Worm (Caenorhabditis elegans) whole organism, L4 larva: Measurements from ENCODE around the gene eppl-1.

ENCODE experiments used
- F26F4.8 ChIP-seq: fragments of 200-800 bp; sonication (Bioruptor generic); conservative IDR thresholded peaks from 2 replicates; pipeline ENCODE4 v1.3.6; 2022; ENCODE audit warnings: missing genetic modification characterization, missing compliant biosample characterization
- F49E8.2 ChIP-seq: sonication (generic microtip); optimal IDR thresholded peaks from 2 replicates; lab custom pipeline; 2016; ENCODE audit warnings: missing compliant biosample characterization, mild to moderate bottlenecking, missing genetic modification characterization, borderline replicate concordance
- Y48G9A.11 ChIP-seq: fragments of 200-800 bp; sonication (Bioruptor generic); IDR thresholded peaks from 2 replicates; pipeline ENCODE4 v1.3.6; 2022; ENCODE audit warnings: missing genetic modification reagents, missing genetic modification characterization, missing compliant biosample characterization
- ZK546.5 ChIP-seq, 2 experiments: sonication (generic microtip); optimal IDR thresholded peaks; 2 replicates each; lab custom pipeline; 2017; ENCODE audit warnings: missing biosample characterization in 2 of 2, missing genetic modification characterization in 2 of 2
- aha-1 ChIP-seq: fragments of 150-350 bp; peaks from one replicate; lab custom pipeline; 2014; ENCODE audit warnings: missing biosample characterization, missing genetic modification characterization
- ama-1 ChIP-seq: fragments of 150-350 bp; optimal IDR thresholded peaks from 2 replicates; lab custom pipeline; 2014; ENCODE audit warnings: inconsistent platforms, mixed read lengths
- ceh-28 ChIP-seq: fragments of 150-350 bp; optimal IDR thresholded peaks from 2 replicates; lab custom pipeline; 2014; ENCODE audit warnings: missing biosample characterization, missing genetic modification reagents, missing genetic modification characterization
- ceh-32 ChIP-seq: sonication (generic microtip); optimal IDR thresholded peaks from 2 replicates; lab custom pipeline; 2016; ENCODE audit warnings: mild to moderate bottlenecking, missing genetic modification characterization, missing compliant biosample characterization; ENCODE audit not compliant: poor library complexity
- ceh-82 ChIP-seq: sonication (generic microtip); optimal IDR thresholded peaks from 2 replicates; lab custom pipeline; 2017; ENCODE audit warnings: missing biosample characterization, missing genetic modification characterization
- cey-2 ChIP-seq: sonication (generic microtip); optimal IDR thresholded peaks from 3 replicates; lab custom pipeline; 2017; ENCODE audit warnings: missing genetic modification characterization, mild to moderate bottlenecking, missing compliant biosample characterization, antibody characterized with exemption, borderline replicate concordance; ENCODE audit not compliant: insufficient read depth
- ctbp-1 ChIP-seq: fragments of 200-800 bp; sonication (Bioruptor generic); IDR thresholded peaks from 2 replicates; pipeline ENCODE4 v1.3.6; 2022; ENCODE audit warnings: missing genetic modification reagents, missing genetic modification characterization, missing compliant biosample characterization
- dmd-6 ChIP-seq: fragments of 200-800 bp; sonication (Bioruptor generic); IDR thresholded peaks from 2 replicates; pipeline ENCODE4 v1.3.6; 2022; ENCODE audit warnings: missing genetic modification reagents, missing genetic modification characterization, missing compliant biosample characterization
- dmd-8 ChIP-seq: fragments of 200-800 bp; sonication (Bioruptor generic); IDR thresholded peaks from 2 replicates; pipeline ENCODE4 v1.3.6; 2022; ENCODE audit warnings: missing genetic modification characterization, missing compliant biosample characterization
- dmd-9 ChIP-seq: fragments of 200-800 bp; sonication (Bioruptor generic); IDR thresholded peaks from 2 replicates; pipeline ENCODE4 v1.3.6; 2022; ENCODE audit warnings: missing genetic modification reagents, missing genetic modification characterization, missing compliant biosample characterization
- dpl-1 ChIP-seq: fragments of 150-350 bp; optimal IDR thresholded peaks from 2 replicates; lab custom pipeline; 2014; ENCODE audit warnings: missing biosample characterization, missing genetic modification reagents, missing genetic modification characterization
- duxl-1 ChIP-seq: sonication (generic microtip); optimal IDR thresholded peaks from 2 replicates; lab custom pipeline; 2016; ENCODE audit warnings: mild to moderate bottlenecking, missing genetic modification characterization, moderate library complexity, missing compliant biosample characterization; ENCODE audit not compliant: poor library complexity
- dve-1 ChIP-seq: sonication (generic microtip); optimal IDR thresholded peaks from 2 replicates; lab custom pipeline; 2017; ENCODE audit warnings: antibody characterized with exemption, mild to moderate bottlenecking, missing genetic modification characterization, missing compliant biosample characterization; ENCODE audit not compliant: insufficient read depth
- egl-27 ChIP-seq: sonication (generic microtip); optimal IDR thresholded peaks from 3 replicates; lab custom pipeline; 2017; ENCODE audit warnings: missing biosample characterization, missing genetic modification reagents, missing genetic modification characterization
- fos-1 ChIP-seq: fragments of 150-350 bp; optimal IDR thresholded peaks from 2 replicates; lab custom pipeline; 2014; ENCODE audit warnings: missing biosample characterization, missing genetic modification characterization
- hif-1 ChIP-seq, 2 experiments: sonication (generic microtip); optimal IDR thresholded peaks; 2 replicates each; lab custom pipeline; 2016 to 2017; ENCODE audit warnings: missing compliant biosample characterization in 2 of 2, missing genetic modification characterization in 2 of 2, missing genetic modification reagents in 2 of 2, missing genotype in 2 of 2, mild to moderate bottlenecking in 1 of 2
- hlh-30 ChIP-seq: sonication (generic microtip); optimal IDR thresholded peaks from 2 replicates; lab custom pipeline; 2017; ENCODE audit warnings: antibody characterized with exemption, mild to moderate bottlenecking, missing genetic modification characterization, missing compliant biosample characterization; ENCODE audit not compliant: insufficient read depth
- hmg-1.1 ChIP-seq: fragments of 200-800 bp; sonication (Bioruptor generic); IDR thresholded peaks from 2 replicates; pipeline ENCODE4 v1.3.6; 2022; ENCODE audit warnings: missing genetic modification reagents, missing genetic modification characterization, missing compliant biosample characterization
- lim-7 ChIP-seq: fragments of 200-800 bp; sonication (Bioruptor generic); IDR thresholded peaks from 2 replicates; pipeline ENCODE4 v1.3.6; 2022; ENCODE audit warnings: missing genetic modification characterization, missing compliant biosample characterization
- madf-5 ChIP-seq, 2 experiments: fragments of 200-800 bp; sonication (Bioruptor generic); IDR thresholded peaks; 2 replicates each; pipeline ENCODE4 v1.3.6; 2022; ENCODE audit warnings: missing compliant biosample characterization in 2 of 2, missing genetic modification characterization in 2 of 2
- mxl-2 ChIP-seq: fragments of 200-800 bp; sonication (Bioruptor generic); conservative IDR thresholded peaks from 2 replicates; pipeline ENCODE4 v1.3.6; 2022; ENCODE audit warnings: missing genetic modification reagents, missing genetic modification characterization, missing compliant biosample characterization
- mxl-3 ChIP-seq: fragments of 200-800 bp; sonication (Bioruptor generic); optimal IDR thresholded peaks from 2 replicates; lab custom pipeline; 2018; ENCODE audit warnings: mild to moderate bottlenecking, missing genetic modification characterization, missing compliant biosample characterization
- nhr-10 ChIP-seq: fragments of 150-350 bp; optimal IDR thresholded peaks from 2 replicates; lab custom pipeline; 2014; ENCODE audit warnings: missing biosample characterization, missing genetic modification characterization
- nhr-102 ChIP-seq: sonication (generic microtip); optimal IDR thresholded peaks from 2 replicates; lab custom pipeline; 2016; ENCODE audit warnings: mild to moderate bottlenecking, missing genetic modification characterization, moderate library complexity, missing compliant biosample characterization
- nhr-111 ChIP-seq: fragments of 200-800 bp; sonication (Bioruptor generic); optimal IDR thresholded peaks from 2 replicates; lab custom pipeline; 2018; ENCODE audit warnings: mild to moderate bottlenecking, missing genetic modification characterization, missing compliant biosample characterization
- nhr-28 ChIP-seq: fragments of 150-350 bp; optimal IDR thresholded peaks from 2 replicates; lab custom pipeline; 2014; ENCODE audit warnings: missing biosample characterization, missing genetic modification characterization
- nhr-41 ChIP-seq: fragments of 200-800 bp; sonication (Bioruptor generic); IDR thresholded peaks from 2 replicates; pipeline ENCODE4 v1.3.6; 2022; ENCODE audit warnings: missing genetic modification reagents, missing genetic modification characterization, missing compliant biosample characterization
- nhr-48 ChIP-seq: sonication (generic microtip); optimal IDR thresholded peaks from 2 replicates; lab custom pipeline; 2016; ENCODE audit warnings: mild to moderate bottlenecking, missing genetic modification characterization, missing compliant biosample characterization
- nhr-77 ChIP-seq: fragments of 150-350 bp; optimal IDR thresholded peaks from 2 replicates; lab custom pipeline; 2014; ENCODE audit warnings: missing biosample characterization, missing genetic modification characterization
- pha-4 ChIP-seq, 2 experiments: fragments of 150-350 bp in 1 of 2; fragments of 200-800 bp in 1 of 2; sonication (Bioruptor generic) in 1 of 2; IDR thresholded peaks in 1 of 2; optimal IDR thresholded peaks in 1 of 2; 2 replicates each; pipeline versions ENCODE4 v1.3.6 to Lab custom; 2014 to 2022; ENCODE audit warnings: missing genetic modification characterization in 2 of 2, missing genetic modification reagents in 2 of 2, missing biosample characterization in 1 of 2, missing compliant biosample characterization in 1 of 2
- php-3 ChIP-seq: fragments of 200-800 bp; sonication (Bioruptor generic); IDR thresholded peaks from 2 replicates; pipeline ENCODE4 v1.3.6; 2022; ENCODE audit warnings: missing genetic modification reagents, missing genetic modification characterization, missing compliant biosample characterization
- pqm-1 ChIP-seq: sonication (generic microtip); optimal IDR thresholded peaks from 2 replicates; lab custom pipeline; 2017; ENCODE audit warnings: missing biosample characterization, missing genetic modification characterization
- rbr-2 ChIP-seq: sonication (generic microtip); optimal IDR thresholded peaks from 2 replicates; lab custom pipeline; 2016; ENCODE audit warnings: missing genotype, missing genetic modification characterization, missing compliant biosample characterization
- sdz-12 ChIP-seq: fragments of 200-800 bp; sonication (Bioruptor generic); optimal IDR thresholded peaks from 2 replicates; lab custom pipeline; 2018; ENCODE audit warnings: mild to moderate bottlenecking, missing genetic modification characterization, missing compliant biosample characterization
- skn-1 ChIP-seq: fragments of 150-350 bp; optimal IDR thresholded peaks from 2 replicates; lab custom pipeline; 2014; ENCODE audit warnings: missing biosample characterization, missing genetic modification characterization
- unc-62 ChIP-seq, 3 experiments: fragments of 150-350 bp in 1 of 3; sonication (generic microtip); optimal IDR thresholded peaks in 2 of 3; peaks in 1 of 3; 1 replicate in 1 of 3; 2 replicates in 2 of 3; lab custom pipeline; 2014 to 2017; ENCODE audit warnings: missing biosample characterization in 3 of 3, missing genetic modification characterization in 3 of 3, missing genetic modification reagents in 3 of 3, missing genotype in 1 of 3
- zfp-2 ChIP-seq: sonication (generic microtip); optimal IDR thresholded peaks from 2 replicates; lab custom pipeline; 2016; ENCODE audit warnings: mild to moderate bottlenecking, missing genetic modification characterization, missing compliant biosample characterization
- zip-11 ChIP-seq: fragments of 200-800 bp; sonication (Bioruptor generic); IDR thresholded peaks from 2 replicates; pipeline ENCODE4 v1.3.6; 2022; ENCODE audit warnings: missing genetic modification characterization, missing compliant biosample characterization
- ztf-7 ChIP-seq: fragments of 150-350 bp; optimal IDR thresholded peaks from 2 replicates; lab custom pipeline; 2014; ENCODE audit warnings: missing biosample characterization, missing genetic modification characterization

Gene eppl-1

DNA sequence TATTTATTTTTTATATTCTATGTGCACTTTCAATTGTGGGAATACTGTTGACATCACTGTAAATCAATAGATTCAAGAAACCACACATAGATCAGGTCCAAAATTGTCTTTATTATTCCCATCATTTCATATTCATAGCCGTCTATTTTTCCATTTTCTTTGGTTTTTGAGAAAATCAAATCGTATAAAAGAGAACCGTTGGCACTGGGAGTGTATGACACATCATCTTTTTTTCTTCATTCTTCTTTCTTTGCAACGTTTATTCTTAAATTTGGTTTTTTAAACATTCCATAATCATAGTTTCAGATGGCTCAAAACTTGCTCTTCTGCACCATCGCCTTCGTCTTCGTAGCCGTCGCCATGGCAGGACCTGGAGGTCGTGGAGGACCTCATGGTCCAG is 38.4 kb upstream of the eppl-1 start, which contains the start of gene srlf-2:
Gene srlf-2 (plus strand): TSS at position 301 of the 400 bp plus-strand sequence.
- no peak for TF ChIP-seq zip-11 (GFP tag; lab: Robert Waterston, UW)
- TF ChIP-seq nhr-111 (GFP tag; lab: Kevin White, UChicago): no peak
- no peak for TF ChIP-seq ztf-7 (tag; lab: Kevin White, UChicago)
- no peak for TF ChIP-seq ceh-28 (tag; lab: Kevin White, UChicago)
- no peak for TF ChIP-seq ZK546.5 (tag; optimal IDR thresholded peaks at IDR 0.05; lab: Kevin White, UChicago)
- no peak for TF ChIP-seq F49E8.2 (tag; lab: Kevin White, UChicago)

DNA sequence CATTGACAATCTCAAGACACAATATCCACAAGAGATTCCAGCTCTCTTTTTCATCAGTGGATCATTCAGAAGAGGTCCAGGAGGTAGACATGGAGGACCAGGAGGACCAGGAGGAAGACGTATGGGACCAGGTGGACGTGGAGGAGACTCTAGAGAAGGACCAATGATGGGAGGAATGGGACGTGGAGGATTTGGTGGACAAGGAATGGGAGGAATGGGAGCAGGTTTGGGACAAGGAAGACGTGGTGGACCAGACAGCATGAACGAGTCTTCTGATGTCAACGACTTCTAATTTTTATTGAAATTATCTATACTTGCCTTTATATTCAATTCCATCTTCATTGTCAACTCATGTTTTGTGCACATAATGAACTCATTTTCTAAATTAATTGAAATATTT is 36.5 kb upstream of the eppl-1 start:
- TF ChIP-seq hmg-1.1 (no peak), ceh-82 (no peak), fos-1 (tag; lab: Kevin White, UChicago) (no peak), aha-1 (tag; lab: Kevin White, UChicago) (peak; percentile 92)

DNA sequence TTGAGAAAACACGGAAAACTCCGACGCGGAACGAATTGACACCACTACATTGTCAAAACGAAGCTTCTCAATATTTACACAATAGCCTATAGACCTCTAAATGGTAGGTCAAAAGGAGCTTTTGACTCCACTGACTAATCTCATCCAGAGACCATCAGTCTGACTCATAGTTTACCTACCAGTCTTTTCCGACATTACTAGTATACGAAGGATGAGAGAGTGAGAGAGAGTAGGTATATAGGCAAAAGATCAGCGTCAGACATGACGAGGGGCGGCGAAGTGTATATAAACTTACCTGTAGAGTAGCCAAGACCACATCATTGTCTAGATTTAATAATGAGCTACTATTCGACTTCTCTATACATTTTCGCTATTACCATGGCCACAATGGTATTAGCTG is 35.6 kb upstream of the eppl-1 start, which contains the start of gene srlf-3:
Gene srlf-3 (plus strand): TSS at position 301 of the 400 bp plus-strand sequence.
- TF ChIP-seq aha-1 (tag; lab: Kevin White, UChicago): peak; percentile 54
- no peak for TF ChIP-seq nhr-77 (tag; lab: Kevin White, UChicago)
- TF ChIP-seq nhr-111 (GFP tag; lab: Kevin White, UChicago): no peak
- TF ChIP-seq, all 104 proteins: peak for 1

DNA sequence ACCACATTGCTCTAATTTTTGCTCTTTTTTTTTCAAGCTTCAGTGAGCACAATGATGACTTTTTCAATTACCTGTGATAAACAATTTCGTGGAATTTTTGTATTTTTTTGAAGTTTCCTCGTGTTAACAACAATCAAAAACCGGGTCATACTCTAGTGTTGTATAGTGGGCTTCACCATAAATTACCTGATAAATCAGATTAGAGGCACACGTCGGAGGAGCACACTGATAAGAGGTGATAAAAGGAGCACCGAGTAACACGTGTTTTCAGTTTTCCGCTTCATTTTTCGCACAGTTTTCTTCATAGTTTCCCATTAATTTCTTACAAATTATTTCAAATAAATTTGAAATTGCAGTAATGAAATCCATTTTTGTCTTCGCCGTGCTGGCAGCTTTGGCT is 29.7 kb upstream of the eppl-1 start, which contains the start of gene spp-8:
Gene spp-8 (plus strand): TSS at position 357 of the 400 bp plus-strand sequence.
- TF ChIP-seq duxl-1 (no peak), rbr-2 (tag; lab: Kevin White, UChicago) (no peak), mxl-3 (GFP tag; lab: Kevin White, UChicago) (peak; percentile 74), dpl-1 (no peak), madf-5 (GFP tag; IDR thresholded peaks at IDR 0.05; lab: Robert Waterston, UW) (no peak), ama-1 (lab: Kevin White, UChicago) (no peak), hif-1 (tag; optimal IDR thresholded peaks at IDR 0.05; lab: Kevin White, UChicago) (no peak), php-3 (GFP tag; lab: Robert Waterston, UW) (peak; percentile 96), zfp-2 (tag; lab: Kevin White, UChicago) (no peak), hlh-30 (tag; lab: Kevin White, UChicago) (peak; percentile 67), nhr-111 (GFP tag; lab: Kevin White, UChicago) (no peak), nhr-41 (no peak), nhr-48 (tag; lab: Kevin White, UChicago) (no peak), ceh-32 (tag; lab: Kevin White, UChicago) (no peak), dve-1 (tag; lab: Kevin White, UChicago) (peak; percentile 80), pqm-1 (peak; percentile 93), F26F4.8 (GFP tag; lab: Robert Waterston, UW) (no peak), dmd-6 (GFP tag; lab: Robert Waterston, UW) (peak; percentile 94), nhr-28 (tag; lab: Kevin White, UChicago) (peak; percentile 98), nhr-102 (peak; percentile 15), ceh-28 (tag; lab: Kevin White, UChicago) (no peak), mxl-2 (GFP tag; lab: Robert Waterston, UW) (no peak), nhr-77 (tag; lab: Kevin White, UChicago) (peak; percentile 73), ctbp-1 (no peak), cey-2 (tag; lab: Kevin White, UChicago) (no peak), unc-62 (GFP tag; optimal IDR thresholded peaks at IDR 0.05 in 1 of 2; lab: Kevin White, UChicago) (no peak), unc-62 (tag; optimal IDR thresholded peaks at IDR 0.05; lab: Kevin White, UChicago) (no peak), lim-7 (GFP tag; lab: Robert Waterston, UW) (no peak), sdz-12 (GFP tag; lab: Kevin White, UChicago) (no peak), pha-4 (GFP tag; IDR thresholded peaks at IDR 0.05; lab: Robert Waterston, UW) (peak; percentile 45; the same call in 1 of the 2 replicates), pha-4 (tag; optimal IDR thresholded peaks at IDR 0.05; lab: Kevin White, UChicago) (no peak), Y48G9A.11 (no peak), nhr-10 (no peak), skn-1 (tag; lab: Kevin White, UChicago) (no peak), dmd-9 (no peak), F49E8.2 (tag; lab: Kevin White, UChicago) (no peak), egl-27 (no peak), dmd-8 (GFP tag; lab: Robert Waterston, UW) (no peak)
